Worm (Caenorhabditis elegans): ENCODE results near the gene K12H6.6.

K12H6.6 gene

DNA sequence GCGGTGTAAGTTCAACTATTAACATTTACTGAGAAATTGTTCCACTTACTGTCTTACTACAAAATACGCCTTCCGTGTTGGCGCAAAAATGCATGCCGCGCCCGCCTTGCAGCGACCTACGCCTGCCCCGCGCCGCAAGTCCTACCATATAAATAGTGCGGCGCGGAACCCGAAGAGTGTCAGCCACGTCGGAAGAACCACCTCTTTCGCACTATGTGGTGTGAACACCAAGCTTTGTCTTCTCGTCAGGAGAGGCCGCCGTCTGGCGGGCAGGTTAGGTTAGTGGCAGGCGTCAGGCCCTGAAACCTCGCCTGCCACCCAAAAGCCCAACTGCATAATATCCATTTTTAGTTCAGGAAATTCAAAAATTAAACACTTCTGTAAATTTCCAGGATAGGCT is 34.3 kb upstream of the K12H6.6 start:
- TF ChIP-seq unc-62 (GFP tag; optimal IDR thresholded peaks at IDR 0.05): no peak

DNA sequence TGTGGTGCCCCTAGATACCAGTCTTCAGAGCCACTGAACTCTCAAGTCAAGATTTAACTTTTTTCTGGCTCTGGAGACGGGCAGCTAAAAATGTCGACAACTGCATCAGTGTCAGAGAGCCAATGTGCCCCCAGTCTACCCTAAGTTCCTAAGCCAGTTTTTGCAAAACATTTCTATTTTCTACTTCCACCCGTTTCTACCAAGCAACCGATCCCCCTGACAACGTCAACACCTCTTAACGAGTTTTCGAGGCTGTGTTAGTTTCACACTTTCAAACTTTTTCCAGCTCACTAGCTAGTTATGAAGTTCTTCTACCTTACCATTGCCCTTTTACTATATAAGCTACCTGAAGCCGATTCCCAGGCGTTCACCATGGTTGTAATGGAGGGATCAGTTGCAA is 33.2 kb upstream of the K12H6.6 start, which contains the start of gene Y110A2AL.5:
Gene Y110A2AL.5 (plus strand): TSS at position 301 of the 400 bp plus-strand sequence.
- TF ChIP-seq zag-1 (tag; optimal IDR thresholded peaks at IDR 0.05) (no peak), nhr-43 (tag; optimal IDR thresholded peaks at IDR 0.05; ENCODE audit: poor library complexity, severe bottlenecking) (no peak), ZK546.5 (tag; optimal IDR thresholded peaks at IDR 0.05) (no peak), fos-1 (tag; optimal IDR thresholded peaks at IDR 0.05) (no peak), egl-27 (tag; optimal IDR thresholded peaks at IDR 0.05) (no peak), unc-62 (GFP tag; optimal IDR thresholded peaks at IDR 0.05) (no peak), nhr-12 (tag; optimal IDR thresholded peaks at IDR 0.05) (no peak), eor-1 (tag; optimal IDR thresholded peaks at IDR 0.05) (no peak), elt-3 (tag; optimal IDR thresholded peaks at IDR 0.05) (no peak), elt-2 (tag; optimal IDR thresholded peaks at IDR 0.05) (no peak), R02D3.7 (tag; optimal IDR thresholded peaks at IDR 0.05) (no peak), nhr-25 (tag; optimal IDR thresholded peaks at IDR 0.05) (no peak), ama-1 (optimal IDR thresholded peaks at IDR 0.05) (no peak), snpc-4 (tag; optimal IDR thresholded peaks at IDR 0.05) (no peak), unc-39 (tag; optimal IDR thresholded peaks at IDR 0.05) (no peak), mdl-1 (tag; optimal IDR thresholded peaks at IDR 0.05) (no peak), fkh-2 (tag; optimal IDR thresholded peaks at IDR 0.05) (no peak), daf-12 (tag; optimal IDR thresholded peaks at IDR 0.05) (no peak), lsy-12 (tag; optimal IDR thresholded peaks at IDR 0.05) (no peak), nhr-11 (tag; optimal IDR thresholded peaks at IDR 0.05) (no peak)

DNA sequence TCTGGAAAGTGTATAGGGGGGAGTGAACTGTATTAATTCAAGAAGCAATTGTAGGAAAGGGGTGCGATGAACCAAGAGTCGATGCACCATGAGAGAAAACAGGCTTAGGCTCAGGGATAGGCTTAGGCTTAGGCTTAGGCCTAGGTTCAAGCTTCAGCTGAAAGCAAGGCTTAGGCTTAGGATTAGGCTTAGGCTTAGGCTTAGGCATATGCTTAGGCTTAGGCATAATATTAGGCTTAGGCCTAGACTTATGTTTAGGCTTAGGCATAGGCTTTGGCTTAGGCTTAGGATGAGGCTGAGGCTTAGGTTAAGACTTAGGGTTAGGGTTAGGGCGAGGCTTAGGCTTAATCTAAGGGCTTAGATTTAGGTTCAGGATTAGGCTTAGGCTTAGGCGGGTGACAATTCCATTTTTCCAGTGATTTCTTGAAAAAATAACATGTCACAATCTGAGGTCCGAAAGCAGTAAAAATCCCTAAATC is 31.6 kb upstream of the K12H6.6 start:
- TF ChIP-seq tbx-2 (tag; optimal IDR thresholded peaks at IDR 0.05): no peak
- TF ChIP-seq egl-27 (tag; optimal IDR thresholded peaks at IDR 0.05): no peak
- no peak for TF ChIP-seq fkh-2 (tag; optimal IDR thresholded peaks at IDR 0.05)
- no peak for TF ChIP-seq jun-1 (tag; optimal IDR thresholded peaks at IDR 0.05)
- no peak for TF ChIP-seq ztf-11 (tag; optimal IDR thresholded peaks at IDR 0.05)
- TF ChIP-seq ZK546.5 (tag; optimal IDR thresholded peaks at IDR 0.05): no peak
- TF ChIP-seq lin-15B (tag; optimal IDR thresholded peaks at IDR 0.05): no peak

DNA sequence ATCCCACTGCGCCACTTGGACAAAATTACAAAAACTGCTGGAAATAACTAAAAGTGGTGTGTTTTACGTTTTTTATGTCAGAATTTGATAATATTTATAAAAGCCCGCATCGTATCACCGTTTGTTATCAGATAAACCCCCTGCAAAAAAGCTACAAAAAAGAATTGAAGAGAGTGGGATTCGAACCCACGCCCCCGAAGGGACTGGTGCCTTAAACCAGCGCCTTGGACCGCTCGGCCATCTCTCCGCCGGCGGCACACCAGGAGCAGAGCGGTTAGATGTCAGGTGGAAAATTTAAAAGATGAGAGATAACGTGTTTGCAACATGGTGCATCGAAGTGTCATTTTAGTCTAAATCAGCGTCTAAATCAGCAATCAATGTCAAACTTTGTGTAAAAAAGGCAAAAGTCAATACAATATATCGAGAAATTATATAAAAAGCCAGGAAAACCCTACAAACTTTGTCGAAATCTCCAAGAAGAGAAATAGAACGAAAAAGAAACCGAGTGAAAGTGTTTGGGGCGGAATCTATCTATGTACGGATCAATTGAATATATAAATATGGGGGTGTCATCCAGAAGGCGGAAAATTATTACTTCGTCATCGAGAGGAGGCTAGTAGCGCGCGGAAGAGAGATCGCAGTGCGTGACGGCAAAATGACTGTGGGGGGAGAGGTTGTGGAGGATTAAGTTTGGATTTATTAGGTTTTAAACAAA is 30.5 kb upstream of the K12H6.6 start:
- TF ChIP-seq egl-27 (tag; optimal IDR thresholded peaks at IDR 0.05) (no peak), fkh-10 (GFP tag; optimal IDR thresholded peaks at IDR 0.05) (no peak), ceh-82 (tag; optimal IDR thresholded peaks at IDR 0.05) (no peak), elt-2 (tag; optimal IDR thresholded peaks at IDR 0.05) (peak; percentile 19), hmg-11 (tag; optimal IDR thresholded peaks at IDR 0.05) (peak; percentile 32), tbx-2 (tag; optimal IDR thresholded peaks at IDR 0.05) (no peak)

DNA sequence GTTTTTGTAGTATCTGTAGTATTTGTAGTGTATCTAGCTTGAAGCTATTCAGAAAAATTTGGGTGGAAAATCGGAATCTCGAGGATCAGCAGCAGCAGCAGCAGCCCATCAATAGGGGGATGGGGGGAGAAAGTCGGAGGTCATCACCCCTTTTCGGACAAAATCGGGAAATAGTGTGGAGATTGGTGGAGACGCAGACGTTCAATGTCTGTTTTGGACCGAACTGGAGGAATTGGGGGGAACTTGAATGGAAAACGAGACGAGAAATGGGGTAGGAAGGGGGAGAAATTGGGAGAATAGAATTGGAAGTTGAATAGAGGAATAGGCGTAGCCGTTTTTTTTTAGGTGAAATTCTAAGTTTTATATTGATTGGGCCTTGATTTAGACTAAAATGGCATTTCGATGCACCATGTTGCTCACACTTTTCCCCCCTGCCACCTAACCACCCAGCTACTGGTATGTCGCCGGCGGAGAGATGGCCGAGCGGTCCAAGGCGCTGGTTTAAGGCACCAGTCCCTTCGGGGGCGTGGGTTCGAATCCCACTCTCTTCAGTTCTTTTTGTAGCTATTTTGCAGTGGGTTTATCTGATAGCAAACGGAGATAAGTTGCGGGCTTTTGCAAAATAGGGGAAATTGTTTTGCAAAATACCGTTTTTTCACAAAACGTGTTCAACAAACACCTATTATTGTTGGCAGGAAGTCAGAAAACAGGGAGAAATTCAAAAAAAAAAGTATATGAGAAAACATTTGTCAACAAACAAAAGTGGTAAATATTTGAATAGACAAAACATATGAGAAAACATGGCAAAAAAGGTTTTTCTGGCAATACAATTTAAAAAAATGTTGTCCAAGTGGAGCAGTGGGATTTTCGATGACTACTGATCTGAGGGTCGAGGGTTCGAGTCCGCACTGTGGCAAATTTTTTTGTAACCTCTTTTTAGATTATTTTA is 29.1 kb upstream of the K12H6.6 start:
- TF ChIP-seq nhr-23 (tag; optimal IDR thresholded peaks at IDR 0.05) (peak; percentile 43), nfya-1 (tag; optimal IDR thresholded peaks at IDR 0.05; ENCODE audit: insufficient read depth) (peak; percentile 10), pha-4 (tag; optimal IDR thresholded peaks at IDR 0.05) (peak; percentile 24), ceh-9 (tag; optimal IDR thresholded peaks at IDR 0.05) (no peak), fkh-2 (tag; optimal IDR thresholded peaks at IDR 0.05) (no peak)
